Fruit fly (Drosophila melanogaster) whole organism, embryonic: ENCODE data around the gene chrb.

Experiments
- Bgb ChIP-seq: fragments of 200-800 bp; sonication (Bioruptor generic); IDR thresholded peaks from 2 replicates; pipeline ENCODE4 v1.3.6; 2022; ENCODE audit warnings: missing biosample characterization, missing genetic modification characterization; ENCODE audit not compliant: partially characterized antibody
- CG10209 ChIP-seq: fragments of 200-800 bp; sonication (Bioruptor generic); optimal IDR thresholded peaks from 3 replicates; lab custom pipeline; 2017; ENCODE audit warnings: missing biosample characterization, mild to moderate bottlenecking, missing genetic modification characterization, missing genetic modification reagents
- CG10274 ChIP-seq: fragments of 200-800 bp; sonication (Bioruptor generic); optimal IDR thresholded peaks from 3 replicates; lab custom pipeline; 2017; ENCODE audit warnings: missing biosample characterization, mild to moderate bottlenecking, missing genetic modification characterization
- CG11456 ChIP-seq: fragments of 200-800 bp; sonication (Bioruptor generic); IDR thresholded peaks from 3 replicates; pipeline ENCODE4 v1.3.6; 2022; ENCODE audit warnings: missing biosample characterization, missing genetic modification characterization
- CG11723 ChIP-seq: fragments of 200-800 bp; sonication (Bioruptor generic); optimal IDR thresholded peaks from 2 replicates; lab custom pipeline; 2017; ENCODE audit warnings: missing biosample characterization, mild to moderate bottlenecking, missing genetic modification characterization
- CG18262 ChIP-seq: fragments of 200-800 bp; optimal IDR thresholded peaks from 3 replicates; lab custom pipeline; 2019; ENCODE audit warnings: missing biosample characterization, mild to moderate bottlenecking, missing genetic modification characterization, moderate library complexity
- CG18476 ChIP-seq: fragments of 200-800 bp; sonication (Bioruptor generic); optimal IDR thresholded peaks from 2 replicates; lab custom pipeline; 2016; ENCODE audit warnings: missing biosample characterization, mild to moderate bottlenecking, missing genetic modification characterization
- CG2202 ChIP-seq: fragments of 200-800 bp; sonication (Bioruptor generic); optimal IDR thresholded peaks from 2 replicates; lab custom pipeline; 2018; ENCODE audit warnings: missing biosample characterization, mild to moderate bottlenecking, missing genetic modification characterization
- CG33213 ChIP-seq: fragments of 200-800 bp; sonication (Bioruptor generic); optimal IDR thresholded peaks from 3 replicates; lab custom pipeline; 2016; ENCODE audit warnings: missing biosample characterization, missing genetic modification characterization
- CG34376 ChIP-seq: fragments of 200-800 bp; sonication (Bioruptor generic); optimal IDR thresholded peaks from 2 replicates; lab custom pipeline; 2018; ENCODE audit warnings: missing biosample characterization, mild to moderate bottlenecking, missing genetic modification characterization
- CG3995 ChIP-seq: fragments of 200-800 bp; sonication (Bioruptor generic); optimal IDR thresholded peaks from 3 replicates; lab custom pipeline; 2016; ENCODE audit warnings: missing biosample characterization, missing genetic modification characterization
- CG6654 ChIP-seq: fragments of 200-800 bp; sonication (Bioruptor generic); optimal IDR thresholded peaks from 2 replicates; lab custom pipeline; 2017; ENCODE audit warnings: missing biosample characterization, mild to moderate bottlenecking, missing genetic modification characterization
- CG7556 ChIP-seq: fragments of 200-800 bp; sonication (Bioruptor generic); optimal IDR thresholded peaks from 2 replicates; lab custom pipeline; 2017; ENCODE audit warnings: missing biosample characterization, mild to moderate bottlenecking, missing genetic modification characterization
- CG7963 ChIP-seq: fragments of 200-800 bp; sonication (Bioruptor generic); IDR thresholded peaks from 3 replicates; pipeline ENCODE4 v1.3.6; 2022; ENCODE audit warnings: missing biosample characterization, missing genetic modification characterization; ENCODE audit not compliant: partially characterized antibody
- CG8359 ChIP-seq: fragments of 200-800 bp; sonication (Bioruptor generic); optimal IDR thresholded peaks from 2 replicates; lab custom pipeline; 2017; ENCODE audit warnings: missing biosample characterization, mild to moderate bottlenecking, missing genetic modification characterization, borderline replicate concordance
- CG8388 ChIP-seq: fragments of 200-800 bp; sonication (Bioruptor generic); optimal IDR thresholded peaks from 2 replicates; lab custom pipeline; 2019; ENCODE audit warnings: missing biosample characterization, mild to moderate bottlenecking, missing genetic modification characterization, moderate library complexity
- CG9876 ChIP-seq: fragments of 200-800 bp; sonication (Bioruptor generic); optimal IDR thresholded peaks from 2 replicates; lab custom pipeline; 2016; ENCODE audit warnings: missing biosample characterization, missing genetic modification characterization
- Chrac-16 ChIP-seq: fragments of 200-800 bp; sonication (Bioruptor generic); optimal IDR thresholded peaks from 3 replicates; lab custom pipeline; 2016; ENCODE audit warnings: missing biosample characterization, missing genetic modification characterization
- Elba2 ChIP-seq: fragments of 200-800 bp; sonication (Bioruptor generic); optimal IDR thresholded peaks from 3 replicates; lab custom pipeline; 2016; ENCODE audit warnings: missing biosample characterization, missing genetic modification characterization
- Fer1 ChIP-seq: fragments of 200-800 bp; sonication (Bioruptor generic); optimal IDR thresholded peaks from 2 replicates; lab custom pipeline; 2017; ENCODE audit warnings: missing biosample characterization, mild to moderate bottlenecking, missing genetic modification characterization
- HLH3B ChIP-seq: fragments of 200-800 bp; sonication (Bioruptor generic); IDR thresholded peaks from 2 replicates; pipeline ENCODE4 v1.3.6; 2022; ENCODE audit warnings: missing biosample characterization, missing genetic modification characterization
- HLH4C ChIP-seq: fragments of 200-800 bp; sonication (Bioruptor generic); IDR thresholded peaks from 3 replicates; pipeline ENCODE4 v1.3.6; 2022; ENCODE audit warnings: missing biosample characterization, missing genetic modification characterization; ENCODE audit not compliant: partially characterized antibody
- Hr78 ChIP-seq, 2 experiments: fragments of 200-800 bp in 1 of 2; fragments of >200 bp in 1 of 2; sonication (Bioruptor generic) in 1 of 2; optimal IDR thresholded peaks; 2 replicates each; lab custom pipeline; 2017 to 2019; ENCODE audit warnings: missing biosample characterization in 2 of 2, missing genetic modification characterization in 2 of 2, mild to moderate bottlenecking in 1 of 2, moderate library complexity in 1 of 2
- NC2α ChIP-seq: fragments of 200-800 bp; sonication (Bioruptor generic); optimal IDR thresholded peaks from 2 replicates; lab custom pipeline; 2016; ENCODE audit warnings: missing biosample characterization, missing genetic modification characterization
- NFAT ChIP-seq: fragments of 200-800 bp; sonication (Bioruptor generic); IDR thresholded peaks from 2 replicates; pipeline ENCODE4 v1.3.6; 2022; ENCODE audit warnings: missing biosample characterization, missing genetic modification characterization
- PHDP ChIP-seq: fragments of 200-800 bp; sonication (Bioruptor generic); optimal IDR thresholded peaks from 3 replicates; lab custom pipeline; 2018; ENCODE audit warnings: missing biosample characterization, mild to moderate bottlenecking, missing genetic modification characterization, moderate library complexity
- Xrp1 ChIP-seq: fragments of 200-800 bp; sonication (Bioruptor generic); IDR thresholded peaks from 2 replicates; pipeline ENCODE4 v1.3.6; 2022; ENCODE audit warnings: missing biosample characterization, missing genetic modification characterization
- ab ChIP-seq: fragments of 200-800 bp; sonication (Bioruptor generic); optimal IDR thresholded peaks from 2 replicates; lab custom pipeline; 2016; ENCODE audit warnings: missing biosample characterization, missing genetic modification characterization
- al ChIP-seq: fragments of 200-800 bp; sonication (Bioruptor generic); IDR thresholded peaks from 2 replicates; pipeline ENCODE4 v1.3.6; 2022; ENCODE audit warnings: missing biosample characterization, missing genetic modification characterization
- br ChIP-seq: fragments of >200 bp; optimal IDR thresholded peaks from 2 replicates; lab custom pipeline; 2017
- btn ChIP-seq: fragments of 200-800 bp; sonication (Bioruptor generic); optimal IDR thresholded peaks from 2 replicates; lab custom pipeline; 2016; ENCODE audit warnings: missing biosample characterization, missing genetic modification characterization
- cg ChIP-seq: fragments of 200-800 bp; sonication (Bioruptor generic); optimal IDR thresholded peaks from 3 replicates; lab custom pipeline; 2019; ENCODE audit warnings: missing biosample characterization, mild to moderate bottlenecking, missing genetic modification characterization, moderate library complexity
- chif ChIP-seq, 2 experiments: fragments of 200-800 bp; sonication (Bioruptor generic); optimal IDR thresholded peaks; 3 replicates each; lab custom pipeline; 2016; ENCODE audit warnings: missing biosample characterization in 2 of 2, missing genetic modification characterization in 2 of 2
- chm ChIP-seq: fragments of 200-800 bp; sonication (Bioruptor generic); IDR thresholded peaks from 2 replicates; pipeline ENCODE4 v1.3.6; 2022; ENCODE audit warnings: missing biosample characterization, missing genetic modification characterization
- ci ChIP-seq: fragments of 200-800 bp; sonication (Bioruptor generic); IDR thresholded peaks from 3 replicates; pipeline ENCODE4 v1.3.6; 2022; ENCODE audit warnings: missing biosample characterization, missing genetic modification characterization
- da ChIP-seq: fragments of 200-800 bp; sonication (Bioruptor generic); optimal IDR thresholded peaks from 2 replicates; lab custom pipeline; 2016; ENCODE audit warnings: missing biosample characterization, missing genetic modification characterization
- danr ChIP-seq: fragments of 200-800 bp; sonication (Bioruptor generic); IDR thresholded peaks from 2 replicates; pipeline ENCODE4 v1.3.6; 2022; ENCODE audit warnings: missing biosample characterization, missing genetic modification characterization
- disco-r ChIP-seq: fragments of 200-800 bp; sonication (Bioruptor generic); optimal IDR thresholded peaks from 2 replicates; lab custom pipeline; 2016; ENCODE audit warnings: missing biosample characterization, missing genetic modification characterization
- dm ChIP-seq: fragments of 200-800 bp; sonication (Bioruptor generic); optimal IDR thresholded peaks from 3 replicates; lab custom pipeline; 2016; ENCODE audit warnings: missing biosample characterization, missing genetic modification characterization
- ftz-f1 ChIP-seq: fragments of 200-800 bp; sonication (Bioruptor generic); optimal IDR thresholded peaks from 2 replicates; lab custom pipeline; 2016; ENCODE audit warnings: missing biosample characterization, missing genetic modification characterization
- grn ChIP-seq: fragments of 200-800 bp; sonication (Bioruptor generic); optimal IDR thresholded peaks from 3 replicates; lab custom pipeline; 2017; ENCODE audit warnings: missing biosample characterization, missing genetic modification characterization
- lbe ChIP-seq: fragments of 200-800 bp; sonication (Bioruptor generic); optimal IDR thresholded peaks from 2 replicates; lab custom pipeline; 2016; ENCODE audit warnings: missing biosample characterization, mild to moderate bottlenecking, missing genetic modification characterization
- lov ChIP-seq, 2 experiments: fragments of 200-800 bp in 1 of 2; fragments of >200 bp in 1 of 2; sonication (Bioruptor generic) in 1 of 2; IDR thresholded peaks in 1 of 2; optimal IDR thresholded peaks in 1 of 2; 2 replicates in 1 of 2; 3 replicates in 1 of 2; pipeline versions ENCODE4 v1.3.6 to Lab custom; 2017 to 2022; ENCODE audit warnings: missing biosample characterization in 1 of 2, missing genetic modification characterization in 1 of 2
- maf-S ChIP-seq: fragments of 200-800 bp; sonication (Bioruptor generic); optimal IDR thresholded peaks from 2 replicates; lab custom pipeline; 2016; ENCODE audit warnings: missing biosample characterization, missing genetic modification characterization
- nerfin-1 ChIP-seq: fragments of 200-800 bp; sonication (Bioruptor generic); optimal IDR thresholded peaks from 3 replicates; lab custom pipeline; 2019; ENCODE audit warnings: missing biosample characterization, mild to moderate bottlenecking, missing genetic modification characterization, moderate library complexity
- oc ChIP-seq: fragments of 200-800 bp; sonication (Bioruptor generic); optimal IDR thresholded peaks from 2 replicates; lab custom pipeline; 2018; ENCODE audit warnings: missing biosample characterization, mild to moderate bottlenecking, missing genetic modification characterization, moderate library complexity
- shn ChIP-seq: fragments of 200-800 bp; sonication (Bioruptor generic); optimal IDR thresholded peaks from 3 replicates; lab custom pipeline; 2016; ENCODE audit warnings: missing biosample characterization, missing genetic modification characterization
- slp2 ChIP-seq: fragments of 200-800 bp; sonication (Bioruptor generic); optimal IDR thresholded peaks from 2 replicates; lab custom pipeline; 2016; ENCODE audit warnings: missing biosample characterization, missing genetic modification characterization
- zfh1 ChIP-seq: fragments of 200-800 bp; sonication (Bioruptor generic); IDR thresholded peaks from 3 replicates; pipeline ENCODE4 v1.3.6; 2022; ENCODE audit warnings: missing biosample characterization, missing genetic modification characterization

chrb gene

DNA sequence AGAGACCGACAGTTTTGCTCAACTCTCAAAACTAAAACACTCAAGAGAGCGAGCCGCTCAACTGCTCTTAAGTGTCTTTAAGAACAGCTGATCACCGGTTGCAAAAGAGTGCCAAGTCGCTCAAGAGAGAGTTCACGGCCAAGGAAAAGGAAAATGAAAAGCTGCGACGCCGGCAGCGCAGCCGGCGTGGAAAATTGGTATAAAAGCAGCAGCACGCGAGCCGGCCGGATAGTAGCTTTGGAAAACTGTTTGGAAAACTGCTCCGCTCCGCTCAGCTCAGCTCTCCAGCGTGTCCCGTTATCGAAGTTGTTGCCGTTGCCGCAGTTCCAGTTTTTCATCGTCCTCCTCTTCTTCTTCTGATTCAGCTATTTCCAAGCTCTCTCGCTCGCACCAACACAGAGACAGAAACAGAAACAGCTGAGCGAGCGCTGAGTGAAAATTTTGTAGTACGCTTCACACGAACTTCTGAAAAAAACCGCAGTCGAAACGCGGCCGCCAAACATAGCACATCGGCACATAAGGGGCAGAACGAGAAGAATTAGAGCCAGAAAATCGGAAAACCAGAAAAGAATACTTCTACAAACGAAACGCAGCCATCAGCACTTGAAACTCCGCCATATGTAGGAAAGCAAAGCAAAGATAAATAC lies at the start of gene chrb (continued):
- TF ChIP-seq CG8359 (peak; percentile 43), da (GFP tag; lab: Kevin White, UChicago) (peak; percentile 19), PHDP (peak; percentile 45), dm (GFP tag; lab: Kevin White, UChicago) (no peak), CG6654 (GFP tag; lab: Kevin White, UChicago) (no peak), CG33213 (peak; percentile 17), br (no peak), HLH4C (GFP tag; lab: Robert Waterston, UW) (peak; percentile 40; the same call in 1 of the 3 replicates), ab (GFP tag; lab: Kevin White, UChicago) (no peak), cg (GFP tag; lab: Kevin White, UChicago) (peak; percentile 81), Fer1 (GFP tag; lab: Kevin White, UChicago) (peak; percentile 72), slp2 (GFP tag; lab: Kevin White, UChicago) (peak; percentile 40), CG7963 (GFP tag; lab: Robert Waterston, UW) (0 out of 3 replicates have a peak, but pooled peaks have one; percentile 38), CG9876 (GFP tag; lab: Kevin White, UChicago) (peak; percentile 47), maf-S (peak; percentile 26), danr (GFP tag; lab: Robert Waterston, UW) (no peak), chif (GFP tag; optimal IDR thresholded peaks at IDR 0.05; lab: Kevin White, UChicago) (peak in 1 of 2 experiments; percentile 35), Bgb (GFP tag; lab: Robert Waterston, UW) (peak; percentile 74), CG18476 (no peak), nerfin-1 (tag; lab: Kevin White, UChicago) (peak; percentile 58), NC2α (GFP tag; lab: Kevin White, UChicago) (peak; percentile 77), shn (GFP tag; lab: Kevin White, UChicago) (peak; percentile 30), al (GFP tag; lab: Robert Waterston, UW) (no peak), btn (GFP tag; lab: Kevin White, UChicago) (peak; percentile 77), CG3995 (GFP tag; lab: Kevin White, UChicago) (no peak), HLH3B (peak; percentile 39; the same call in 1 of the 2 replicates), ci (GFP tag; lab: Robert Waterston, UW) (peak; percentile 86), NFAT (GFP tag; lab: Robert Waterston, UW) (0 out of 2 replicates have a peak, but pooled peaks have one; percentile 26), disco-r (GFP tag; lab: Kevin White, UChicago) (peak; percentile 4), Hr78 (GFP tag; optimal IDR thresholded peaks at IDR 0.05; lab: Kevin White, UChicago) (peak in 1 of 2 experiments; percentile 86), CG18262 (tag; lab: Kevin White, UChicago) (peak; percentile 46), zfh1 (GFP tag; lab: Robert Waterston, UW) (0 out of 3 replicates have a peak, but pooled peaks have one; percentile 44), oc (tag; lab: Kevin White, UChicago) (peak; percentile 77), CG8388 (GFP tag; lab: Kevin White, UChicago) (peak; percentile 27), lbe (GFP tag; lab: Kevin White, UChicago) (no peak), CG34376 (GFP tag; lab: Kevin White, UChicago) (peak; percentile 84), lov (optimal IDR thresholded peaks at IDR 0.05; lab: Kevin White, UChicago) (no peak), lov (GFP tag; IDR thresholded peaks at IDR 0.05; lab: Robert Waterston, UW) (peak; percentile 80; the same call in 2 of the 3 replicates), CG2202 (tag; lab: Kevin White, UChicago) (peak; percentile 30), CG10209 (GFP tag; lab: Kevin White, UChicago) (peak; percentile 43), CG10274 (GFP tag; lab: Kevin White, UChicago) (no peak), Chrac-16 (GFP tag; lab: Kevin White, UChicago) (no peak), chm (peak; percentile 97), Xrp1 (GFP tag; lab: Robert Waterston, UW) (peak; percentile 58; the same call in 1 of the 2 replicates), CG11456 (GFP tag; lab: Robert Waterston, UW) (no peak), ftz-f1 (GFP tag; lab: Kevin White, UChicago) (peak; percentile 88), grn (GFP tag; lab: Kevin White, UChicago) (no peak), Elba2 (GFP tag; lab: Kevin White, UChicago) (no peak), CG7556 (GFP tag; lab: Kevin White, UChicago) (no peak), CG11723 (GFP tag; lab: Kevin White, UChicago) (peak; percentile 46)
